Worm (Caenorhabditis elegans): ENCODE measurements around the gene nhr-136.
"Not testable (repeated sequence)": the region's sequence is repeated elsewhere in the genome, so short reads cannot be mapped to it uniquely, and the experiment has no call there.

ce11 chrV:12131157-12131556 is 24.2 kb downstream of the nhr-136 start, which contains the start of gene enpp-1:
- TF ChIP-seq fos-1, F13H6.1, nhr-237, nhr-77, lsy-2, mdl-1, elt-3, zag-1 (tag; optimal IDR thresholded peaks at IDR 0.05): not testable (repeated sequence)

Measured in whole organism, L2 larva.